Worm (Caenorhabditis elegans) whole organism, L4 larva: Measurements from ENCODE around the gene bath-3.
"Not testable (repeated sequence)": the region's sequence is repeated elsewhere in the genome, so short reads cannot be mapped to it uniquely, and the experiment has no call there.

Experiments
- unc-39 ChIP-seq: sonication (generic microtip); optimal IDR thresholded peaks from 2 replicates; lab custom pipeline; 2017; ENCODE audit warnings: missing biosample characterization, missing genetic modification characterization
- zfp-3 ChIP-seq: fragments of 200-800 bp; sonication (Bioruptor generic); conservative IDR thresholded peaks from 2 replicates; pipeline ENCODE4 v1.3.6; 2022; ENCODE audit warnings: missing genetic modification reagents, missing genetic modification characterization, missing compliant biosample characterization

DNA sequence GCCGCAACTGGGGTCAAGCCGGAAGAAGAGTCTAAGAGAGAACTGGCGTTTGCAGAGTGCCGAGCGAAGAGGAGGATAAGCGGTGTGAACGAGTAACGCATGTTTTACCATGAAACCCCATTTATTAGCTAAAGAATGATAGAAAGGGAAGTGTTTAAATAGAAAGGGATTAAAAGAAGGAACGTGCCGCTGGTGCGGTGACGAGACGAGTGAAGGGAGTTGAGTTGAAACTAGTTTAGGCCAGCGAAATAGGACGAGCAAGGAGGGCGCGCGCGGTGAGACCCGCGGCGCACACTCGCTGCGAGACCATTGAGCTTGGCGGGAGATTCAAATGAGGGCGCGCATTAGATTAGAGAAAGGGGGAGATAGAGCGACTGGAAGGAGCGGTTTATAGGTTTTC is 16.3 kb upstream of the bath-3 start, which contains the start of gene math-1:
- not testable (repeated sequence) for TF ChIP-seq unc-39 (tag; lab: Kevin White, UChicago); zfp-3 (GFP tag; lab: Robert Waterston, UW)
